Worm (Caenorhabditis elegans) whole organism, midembryonic: ENCODE measurements around the gene srxa-2.

ENCODE experiments used
- T22C8.4 ChIP-seq: fragments of 200-800 bp; sonication (Bioruptor generic); IDR thresholded peaks from 2 replicates; pipeline ENCODE4 v1.3.6; 2022; ENCODE audit warnings: missing genetic modification characterization, missing compliant biosample characterization
- cog-1 ChIP-seq: sonication (generic microtip); optimal IDR thresholded peaks from 2 replicates; lab custom pipeline; 2016; ENCODE audit warnings: missing genetic modification characterization, missing compliant biosample characterization
- flt-1 ChIP-seq: fragments of 200-800 bp; sonication (Bioruptor generic); IDR thresholded peaks from 2 replicates; pipeline ENCODE4 v1.3.6; 2022; ENCODE audit warnings: missing genetic modification characterization, missing compliant biosample characterization
- klf-2 ChIP-seq: fragments of 200-800 bp; sonication (Bioruptor generic); conservative IDR thresholded peaks from 2 replicates; pipeline ENCODE4 v1.3.6; 2022; ENCODE audit warnings: missing genetic modification reagents, missing genetic modification characterization, missing compliant biosample characterization
- med-1 ChIP-seq: sonication (generic microtip); optimal IDR thresholded peaks from 2 replicates; lab custom pipeline; 2017; ENCODE audit warnings: missing genetic modification characterization, mild to moderate bottlenecking, missing compliant biosample characterization, antibody characterized with exemption, missing genetic modification reagents; ENCODE audit not compliant: insufficient read depth
- ref-1 ChIP-seq: fragments of 200-800 bp; sonication (Bioruptor generic); conservative IDR thresholded peaks from 2 replicates; pipeline ENCODE4 v1.3.6; 2022; ENCODE audit warnings: missing genetic modification reagents, missing genetic modification characterization, missing compliant biosample characterization
- tab-1 ChIP-seq: fragments of 200-800 bp; sonication (Bioruptor generic); IDR thresholded peaks from 2 replicates; pipeline ENCODE4 v1.3.6; 2022; ENCODE audit warnings: missing genetic modification characterization, missing compliant biosample characterization
- ztf-23 ChIP-seq: fragments of 200-800 bp; sonication (Bioruptor generic); IDR thresholded peaks from 2 replicates; pipeline ENCODE4 v1.3.6; 2022; ENCODE audit warnings: missing genetic modification reagents, missing genetic modification characterization, missing compliant biosample characterization
- ztf-29 ChIP-seq: fragments of 200-800 bp; sonication (Bioruptor generic); IDR thresholded peaks from 2 replicates; pipeline ENCODE4 v1.3.6; 2022; ENCODE audit warnings: missing genetic modification reagents, missing genetic modification characterization, missing compliant biosample characterization

srxa-2 gene

ce11 chrIV:9442106-9442532, 18.9 kb downstream of the srxa-2 start:
- TF ChIP-seq klf-2, result 0 out of 2 replicates have a peak, but pooled peaks have one; percentile 21
- TF ChIP-seq ztf-23 (GFP tag; lab: Robert Waterston, UW), result no peak

- no peak for TF ChIP-seq cog-1 (tag; lab: Kevin White, UChicago)
Measured at ce11 chrIV:9443940-9444339, 20.7 kb downstream of the srxa-2 start, which contains the start of gene F38E11.9. TSS of gene F38E11.9 (minus strand) at chrIV:9444040.

- TF ChIP-seq flt-1 (GFP tag; lab: Robert Waterston, UW), result peak; percentile 78; the same call in 1 of the 2 replicates
- 0 out of 2 replicates have a peak, but pooled peaks have one; percentile 10 for TF ChIP-seq ztf-23 (GFP tag; lab: Robert Waterston, UW)
- no peak for TF ChIP-seq ztf-29 (GFP tag; lab: Robert Waterston, UW)
- peak; percentile 76 for TF ChIP-seq cog-1 (tag; lab: Kevin White, UChicago)
- TF ChIP-seq tab-1 (GFP tag; lab: Robert Waterston, UW), result no peak; the same call in 1 of the 2 replicates
- no peak for TF ChIP-seq med-1 (GFP tag; lab: Kevin White, UChicago)
Measured at ce11 chrIV:9444417-9445026, 21.3 kb downstream of the srxa-2 start.

ce11 chrIV:9445407-9445806, 22.2 kb downstream of the srxa-2 start, which contains the start of gene hsp-12.3:
TSS of gene hsp-12.3 (minus strand) at chrIV:9445507.
- TF ChIP-seq ztf-29 (GFP tag; lab: Robert Waterston, UW), result no peak
- TF ChIP-seq T22C8.4 (GFP tag; lab: Robert Waterston, UW), result no peak
- no peak for TF ChIP-seq cog-1 (tag; lab: Kevin White, UChicago)
- TF ChIP-seq med-1 (GFP tag; lab: Kevin White, UChicago), result no peak
- TF ChIP-seq flt-1 (GFP tag; lab: Robert Waterston, UW), result no peak
- no peak for TF ChIP-seq klf-2
- no peak for TF ChIP-seq ztf-23 (GFP tag; lab: Robert Waterston, UW)
- no peak for TF ChIP-seq tab-1 (GFP tag; lab: Robert Waterston, UW)
- no peak for TF ChIP-seq ref-1 (GFP tag; lab: Robert Waterston, UW)

ce11 chrIV:9447209-9447608, 24.0 kb downstream of the srxa-2 start, which contains the start of gene hsp-12.6:
TSS of gene hsp-12.6 (minus strand) at chrIV:9447228.
- TF ChIP-seq ztf-29 (GFP tag; lab: Robert Waterston, UW), result no peak
- TF ChIP-seq med-1 (GFP tag; lab: Kevin White, UChicago), result no peak
- no peak for TF ChIP-seq cog-1 (tag; lab: Kevin White, UChicago)
- TF ChIP-seq ztf-23 (GFP tag; lab: Robert Waterston, UW), result no peak
- TF ChIP-seq tab-1 (GFP tag; lab: Robert Waterston, UW), result no peak
- TF ChIP-seq T22C8.4 (GFP tag; lab: Robert Waterston, UW), result no peak
- no peak for TF ChIP-seq klf-2

ce11 chrIV:9450375-9450774, 27.2 kb downstream of the srxa-2 start, which contains the start of gene cpin-1:
TSS of gene cpin-1 (plus strand) at chrIV:9450675.
- TF ChIP-seq tab-1 (GFP tag; lab: Robert Waterston, UW), result no peak
- no peak for TF ChIP-seq flt-1 (GFP tag; lab: Robert Waterston, UW)
- no peak for TF ChIP-seq T22C8.4 (GFP tag; lab: Robert Waterston, UW)
- no peak for TF ChIP-seq ref-1 (GFP tag; lab: Robert Waterston, UW)
- no peak for TF ChIP-seq ztf-23 (GFP tag; lab: Robert Waterston, UW)
- no peak for TF ChIP-seq med-1 (GFP tag; lab: Kevin White, UChicago)

- TF ChIP-seq med-1 (GFP tag; lab: Kevin White, UChicago) (no peak), flt-1 (GFP tag; lab: Robert Waterston, UW) (no peak), cog-1 (tag; lab: Kevin White, UChicago) (no peak), T22C8.4 (GFP tag; lab: Robert Waterston, UW) (no peak), ref-1 (GFP tag; lab: Robert Waterston, UW) (no peak), ztf-23 (GFP tag; lab: Robert Waterston, UW) (no peak), ztf-29 (GFP tag; lab: Robert Waterston, UW) (no peak), klf-2 (no peak), tab-1 (GFP tag; lab: Robert Waterston, UW) (no peak)
Measured at ce11 chrIV:9451816-9452215, 28.6 kb downstream of the srxa-2 start.

ce11 chrIV:9457400-9457799, 34.2 kb downstream of the srxa-2 start, which contains the start of gene cutl-17:
TSS of gene cutl-17 (minus strand) at chrIV:9457500.
- TF ChIP-seq med-1 (GFP tag; lab: Kevin White, UChicago) (no peak), ztf-29 (GFP tag; lab: Robert Waterston, UW) (no peak), T22C8.4 (GFP tag; lab: Robert Waterston, UW) (no peak), cog-1 (tag; lab: Kevin White, UChicago) (no peak), klf-2 (no peak), tab-1 (GFP tag; lab: Robert Waterston, UW) (no peak), ref-1 (GFP tag; lab: Robert Waterston, UW) (no peak), ztf-23 (GFP tag; lab: Robert Waterston, UW) (no peak), flt-1 (GFP tag; lab: Robert Waterston, UW) (no peak)

- TF ChIP-seq klf-2 (no peak), tab-1 (GFP tag; lab: Robert Waterston, UW) (no peak), ztf-23 (GFP tag; lab: Robert Waterston, UW) (no peak), cog-1 (tag; lab: Kevin White, UChicago) (no peak), med-1 (GFP tag; lab: Kevin White, UChicago) (no peak), ref-1 (GFP tag; lab: Robert Waterston, UW) (no peak), flt-1 (GFP tag; lab: Robert Waterston, UW) (no peak), T22C8.4 (GFP tag; lab: Robert Waterston, UW) (no peak), ztf-29 (GFP tag; lab: Robert Waterston, UW) (no peak)
Measured at ce11 chrIV:9459224-9459781, 36.1 kb downstream of the srxa-2 start, which contains the start of gene copb-2. TSS of gene copb-2 (plus strand) at chrIV:9459731.
